Worm (Caenorhabditis elegans) whole organism, L4 larva: Measurements from ENCODE around the gene mlp-1.

ENCODE experiments used
- D1046.2 ChIP-seq: fragments of 200-800 bp; sonication (Bioruptor generic); IDR thresholded peaks from 2 replicates; pipeline ENCODE4 v1.3.6; 2022; ENCODE audit warnings: missing genetic modification characterization, missing compliant biosample characterization
- Y105C5A.15 ChIP-seq: fragments of 200-800 bp; sonication (Bioruptor generic); IDR thresholded peaks from 2 replicates; pipeline ENCODE4 v1.3.6; 2022; ENCODE audit warnings: missing genetic modification characterization, missing compliant biosample characterization
- Y48G9A.11 ChIP-seq: fragments of 200-800 bp; sonication (Bioruptor generic); IDR thresholded peaks from 2 replicates; pipeline ENCODE4 v1.3.6; 2022; ENCODE audit warnings: missing genetic modification reagents, missing genetic modification characterization, missing compliant biosample characterization
- Y5F2A.4 ChIP-seq: fragments of 200-800 bp; sonication (Bioruptor generic); optimal IDR thresholded peaks from 2 replicates; lab custom pipeline; 2018; ENCODE audit warnings: mild to moderate bottlenecking, missing genetic modification characterization, missing compliant biosample characterization
- aha-1 ChIP-seq: fragments of 150-350 bp; peaks from one replicate; lab custom pipeline; 2014; ENCODE audit warnings: missing biosample characterization, missing genetic modification characterization
- aly-2 ChIP-seq: sonication (generic microtip); optimal IDR thresholded peaks from 2 replicates; lab custom pipeline; 2018; ENCODE audit warnings: missing biosample characterization, missing genetic modification characterization
- ceh-44 ChIP-seq: fragments of 200-800 bp; sonication (Bioruptor generic); IDR thresholded peaks from 2 replicates; pipeline ENCODE4 v1.3.6; 2022; ENCODE audit warnings: missing genetic modification reagents, missing genetic modification characterization, missing compliant biosample characterization
- ceh-62 ChIP-seq: sonication (generic microtip); optimal IDR thresholded peaks from 2 replicates; lab custom pipeline; 2017; ENCODE audit warnings: missing biosample characterization, missing genetic modification characterization
- ces-1 ChIP-seq: fragments of 150-350 bp; sonication (generic microtip); optimal IDR thresholded peaks from 4 replicates; lab custom pipeline; 2014; ENCODE audit warnings: missing biosample characterization, missing genetic modification reagents, missing genetic modification characterization
- daf-16 ChIP-seq, 3 experiments: sonication (generic microtip); optimal IDR thresholded peaks; 2 replicates each; lab custom pipeline; 2016 to 2017; ENCODE audit warnings: missing genetic modification characterization in 3 of 3, missing genetic modification reagents in 3 of 3, mild to moderate bottlenecking in 2 of 3, missing compliant biosample characterization in 2 of 3, missing biosample characterization in 1 of 3, moderate library complexity in 1 of 3
- daf-19 ChIP-seq: fragments of 200-800 bp; sonication (Bioruptor generic); conservative IDR thresholded peaks from 2 replicates; pipeline ENCODE4 v1.3.6; 2022; ENCODE audit warnings: missing genetic modification characterization, missing compliant biosample characterization
- dmd-8 ChIP-seq: fragments of 200-800 bp; sonication (Bioruptor generic); IDR thresholded peaks from 2 replicates; pipeline ENCODE4 v1.3.6; 2022; ENCODE audit warnings: missing genetic modification characterization, missing compliant biosample characterization
- dpl-1 ChIP-seq: fragments of 150-350 bp; optimal IDR thresholded peaks from 2 replicates; lab custom pipeline; 2014; ENCODE audit warnings: missing biosample characterization, missing genetic modification reagents, missing genetic modification characterization
- dve-1 ChIP-seq: sonication (generic microtip); optimal IDR thresholded peaks from 2 replicates; lab custom pipeline; 2017; ENCODE audit warnings: antibody characterized with exemption, mild to moderate bottlenecking, missing genetic modification characterization, missing compliant biosample characterization; ENCODE audit not compliant: insufficient read depth
- egl-43 ChIP-seq: fragments of 200-800 bp; sonication (Bioruptor generic); IDR thresholded peaks from 2 replicates; pipeline ENCODE4 v1.3.6; 2022; ENCODE audit warnings: missing genetic modification reagents, missing genetic modification characterization, missing compliant biosample characterization
- hlh-30 ChIP-seq: sonication (generic microtip); optimal IDR thresholded peaks from 2 replicates; lab custom pipeline; 2017; ENCODE audit warnings: antibody characterized with exemption, mild to moderate bottlenecking, missing genetic modification characterization, missing compliant biosample characterization; ENCODE audit not compliant: insufficient read depth
- lim-7 ChIP-seq: fragments of 200-800 bp; sonication (Bioruptor generic); IDR thresholded peaks from 2 replicates; pipeline ENCODE4 v1.3.6; 2022; ENCODE audit warnings: missing genetic modification characterization, missing compliant biosample characterization
- lin-13 ChIP-seq: fragments of 150-350 bp; optimal IDR thresholded peaks from 2 replicates; lab custom pipeline; 2014; ENCODE audit warnings: missing biosample characterization, missing genetic modification reagents, missing genetic modification characterization
- lin-29 ChIP-seq: fragments of 200-800 bp; sonication (Bioruptor generic); IDR thresholded peaks from 2 replicates; pipeline ENCODE4 v1.3.6; 2022; ENCODE audit warnings: missing genetic modification reagents, missing genetic modification characterization, missing compliant biosample characterization
- lin-38 ChIP-seq: fragments of 200-800 bp; sonication (Bioruptor generic); IDR thresholded peaks from 2 replicates; pipeline ENCODE4 v1.3.6; 2022; ENCODE audit warnings: missing genetic modification reagents, missing genetic modification characterization, missing compliant biosample characterization
- lin-39 ChIP-seq: fragments of 150-350 bp; optimal IDR thresholded peaks from 2 replicates; lab custom pipeline; 2014; ENCODE audit warnings: missing biosample characterization, missing genetic modification reagents, missing genetic modification characterization
- madf-5 ChIP-seq, 2 experiments: fragments of 200-800 bp; sonication (Bioruptor generic); IDR thresholded peaks; 2 replicates each; pipeline ENCODE4 v1.3.6; 2022; ENCODE audit warnings: missing compliant biosample characterization in 2 of 2, missing genetic modification characterization in 2 of 2
- madf-9 ChIP-seq: fragments of 200-800 bp; sonication (Bioruptor generic); conservative IDR thresholded peaks from 2 replicates; pipeline ENCODE4 v1.3.6; 2022; ENCODE audit warnings: missing genetic modification reagents, missing genetic modification characterization, missing compliant biosample characterization
- mep-1 ChIP-seq: fragments of 150-350 bp; sonication (generic microtip); optimal IDR thresholded peaks from 3 replicates; lab custom pipeline; 2014; ENCODE audit warnings: missing biosample characterization, missing genetic modification characterization
- mes-2 ChIP-seq: sonication (generic microtip); optimal IDR thresholded peaks from 2 replicates; lab custom pipeline; 2016; ENCODE audit warnings: missing genotype, mild to moderate bottlenecking, missing genetic modification characterization, missing compliant biosample characterization; ENCODE audit not compliant: poor library complexity, severe bottlenecking
- nhr-102 ChIP-seq: sonication (generic microtip); optimal IDR thresholded peaks from 2 replicates; lab custom pipeline; 2016; ENCODE audit warnings: mild to moderate bottlenecking, missing genetic modification characterization, moderate library complexity, missing compliant biosample characterization
- nhr-111 ChIP-seq: fragments of 200-800 bp; sonication (Bioruptor generic); optimal IDR thresholded peaks from 2 replicates; lab custom pipeline; 2018; ENCODE audit warnings: mild to moderate bottlenecking, missing genetic modification characterization, missing compliant biosample characterization
- nhr-25 ChIP-seq: sonication (generic microtip); optimal IDR thresholded peaks from 2 replicates; lab custom pipeline; 2017; ENCODE audit warnings: missing genetic modification characterization, mild to moderate bottlenecking, missing compliant biosample characterization, antibody characterized with exemption, moderate library complexity, borderline replicate concordance; ENCODE audit not compliant: insufficient read depth
- nhr-28 ChIP-seq: fragments of 150-350 bp; optimal IDR thresholded peaks from 2 replicates; lab custom pipeline; 2014; ENCODE audit warnings: missing biosample characterization, missing genetic modification characterization
- nhr-42 ChIP-seq: fragments of 200-800 bp; sonication (Bioruptor generic); IDR thresholded peaks from 2 replicates; pipeline ENCODE4 v1.3.6; 2022; ENCODE audit warnings: missing genetic modification characterization, missing compliant biosample characterization
- nhr-48 ChIP-seq: sonication (generic microtip); optimal IDR thresholded peaks from 2 replicates; lab custom pipeline; 2016; ENCODE audit warnings: mild to moderate bottlenecking, missing genetic modification characterization, missing compliant biosample characterization
- nhr-6 ChIP-seq: fragments of 150-350 bp; optimal IDR thresholded peaks from 2 replicates; lab custom pipeline; 2014; ENCODE audit warnings: missing biosample characterization, missing genetic modification characterization
- nhr-77 ChIP-seq: fragments of 150-350 bp; optimal IDR thresholded peaks from 2 replicates; lab custom pipeline; 2014; ENCODE audit warnings: missing biosample characterization, missing genetic modification characterization
- pha-4 ChIP-seq, 2 experiments: fragments of 150-350 bp in 1 of 2; fragments of 200-800 bp in 1 of 2; sonication (Bioruptor generic) in 1 of 2; IDR thresholded peaks in 1 of 2; optimal IDR thresholded peaks in 1 of 2; 2 replicates each; pipeline versions ENCODE4 v1.3.6 to Lab custom; 2014 to 2022; ENCODE audit warnings: missing genetic modification characterization in 2 of 2, missing genetic modification reagents in 2 of 2, missing biosample characterization in 1 of 2, missing compliant biosample characterization in 1 of 2
- php-3 ChIP-seq: fragments of 200-800 bp; sonication (Bioruptor generic); IDR thresholded peaks from 2 replicates; pipeline ENCODE4 v1.3.6; 2022; ENCODE audit warnings: missing genetic modification reagents, missing genetic modification characterization, missing compliant biosample characterization
- pqm-1 ChIP-seq: sonication (generic microtip); optimal IDR thresholded peaks from 2 replicates; lab custom pipeline; 2017; ENCODE audit warnings: missing biosample characterization, missing genetic modification characterization
- sdz-12 ChIP-seq: fragments of 200-800 bp; sonication (Bioruptor generic); optimal IDR thresholded peaks from 2 replicates; lab custom pipeline; 2018; ENCODE audit warnings: mild to moderate bottlenecking, missing genetic modification characterization, missing compliant biosample characterization
- skn-1 ChIP-seq: fragments of 150-350 bp; optimal IDR thresholded peaks from 2 replicates; lab custom pipeline; 2014; ENCODE audit warnings: missing biosample characterization, missing genetic modification characterization
- spr-1 ChIP-seq: sonication (generic microtip); optimal IDR thresholded peaks from 2 replicates; lab custom pipeline; 2016; ENCODE audit warnings: mild to moderate bottlenecking, missing genetic modification characterization, missing compliant biosample characterization
- tra-1 ChIP-seq: fragments of 200-800 bp; sonication (Bioruptor generic); IDR thresholded peaks from 2 replicates; pipeline ENCODE4 v1.3.6; 2022; ENCODE audit warnings: missing genetic modification reagents, missing genetic modification characterization, missing compliant biosample characterization
- unc-130 ChIP-seq: sonication (generic microtip); optimal IDR thresholded peaks from 2 replicates; lab custom pipeline; 2016; ENCODE audit warnings: missing genetic modification reagents, missing genetic modification characterization, missing compliant biosample characterization
- vab-7 ChIP-seq: fragments of 200-800 bp; sonication (Bioruptor generic); IDR thresholded peaks from 2 replicates; pipeline ENCODE4 v1.3.6; 2022; ENCODE audit warnings: missing genetic modification reagents, missing genetic modification characterization, missing compliant biosample characterization
- zag-1 ChIP-seq: fragments of 150-350 bp; optimal IDR thresholded peaks from 2 replicates; lab custom pipeline; 2014; ENCODE audit warnings: missing biosample characterization, missing genetic modification characterization
- zfp-2 ChIP-seq: sonication (generic microtip); optimal IDR thresholded peaks from 2 replicates; lab custom pipeline; 2016; ENCODE audit warnings: mild to moderate bottlenecking, missing genetic modification characterization, missing compliant biosample characterization
- zip-11 ChIP-seq: fragments of 200-800 bp; sonication (Bioruptor generic); IDR thresholded peaks from 2 replicates; pipeline ENCODE4 v1.3.6; 2022; ENCODE audit warnings: missing genetic modification characterization, missing compliant biosample characterization
- zip-2 ChIP-seq: fragments of 150-350 bp; optimal IDR thresholded peaks from 2 replicates; lab custom pipeline; 2014; ENCODE audit warnings: missing biosample characterization, missing genetic modification characterization
- ztf-11 ChIP-seq: fragments of 150-350 bp; optimal IDR thresholded peaks from 2 replicates; lab custom pipeline; 2014; ENCODE audit warnings: missing biosample characterization, missing genetic modification characterization
- ztf-7 ChIP-seq: fragments of 150-350 bp; optimal IDR thresholded peaks from 2 replicates; lab custom pipeline; 2014; ENCODE audit warnings: missing biosample characterization, missing genetic modification characterization

The mlp-1 gene

ce11 chrIII:5943368-5944180, 31.3 kb downstream of the mlp-1 start (continued):
- peak; percentile 67 for TF ChIP-seq nhr-42 (GFP tag; lab: Robert Waterston, UW)
- TF ChIP-seq pha-4 (GFP tag; IDR thresholded peaks at IDR 0.05; lab: Robert Waterston, UW), result peak; percentile 48; the same call in 1 of the 2 replicates
- TF ChIP-seq pha-4 (tag; optimal IDR thresholded peaks at IDR 0.05; lab: Kevin White, UChicago), result peak; percentile 31
- TF ChIP-seq nhr-6 (tag; lab: Kevin White, UChicago), result no peak
- peak; percentile 70 for TF ChIP-seq lin-38 (GFP tag; lab: Robert Waterston, UW)
- TF ChIP-seq D1046.2 (GFP tag; lab: Robert Waterston, UW), result no peak
- no peak for TF ChIP-seq zag-1 (tag; lab: Kevin White, UChicago)
- TF ChIP-seq ceh-44 (GFP tag; lab: Robert Waterston, UW), result no peak
- no peak for TF ChIP-seq ceh-62 (tag; lab: Kevin White, UChicago)
- TF ChIP-seq zip-11 (GFP tag; lab: Robert Waterston, UW), result no peak
- TF ChIP-seq nhr-48 (tag; lab: Kevin White, UChicago), result peak; percentile 11
- TF ChIP-seq unc-130 (GFP tag; lab: Kevin White, UChicago), result peak; percentile 53
- TF ChIP-seq php-3, result 0 out of 2 replicates have a peak, but pooled peaks have one; percentile 42
- TF ChIP-seq Y5F2A.4 (GFP tag; lab: Kevin White, UChicago), result peak; percentile 39
- TF ChIP-seq lin-29 (GFP tag; lab: Robert Waterston, UW), result no peak
- no peak for TF ChIP-seq skn-1 (tag; lab: Kevin White, UChicago)
- TF ChIP-seq ztf-7, result no peak
- TF ChIP-seq dpl-1 (GFP tag; lab: Kevin White, UChicago), result peak; percentile 2
- peak; percentile 55; the same call in 1 of the 2 replicates for TF ChIP-seq daf-19 (GFP tag; lab: Robert Waterston, UW)
- peak; percentile 31 to 52 for TF ChIP-seq daf-16 (GFP tag; optimal IDR thresholded peaks at IDR 0.05; lab: Kevin White, UChicago)
- TF ChIP-seq daf-16 (tag; optimal IDR thresholded peaks at IDR 0.05; lab: Kevin White, UChicago), result peak; percentile 54
- TF ChIP-seq egl-43, result no peak
- no peak for TF ChIP-seq sdz-12 (GFP tag; lab: Kevin White, UChicago)
- TF ChIP-seq lim-7 (GFP tag; lab: Robert Waterston, UW), result peak; percentile 66
- TF ChIP-seq ztf-11 (tag; lab: Kevin White, UChicago), result no peak
- no peak for TF ChIP-seq tra-1 (GFP tag; lab: Robert Waterston, UW)
- TF ChIP-seq madf-9, result no peak; the same call in 1 of the 2 replicates
- TF ChIP-seq vab-7 (GFP tag; lab: Robert Waterston, UW), result 0 out of 2 replicates have a peak, but pooled peaks have one; percentile 12
- TF ChIP-seq madf-5 (GFP tag; IDR thresholded peaks at IDR 0.05; lab: Robert Waterston, UW), result no peak; a peak in 1 of 4 replicates
- peak; percentile 55 for TF ChIP-seq aly-2 (tag; lab: Kevin White, UChicago)
- peak; percentile 95 for TF ChIP-seq mep-1
- peak; percentile 96 for TF ChIP-seq nhr-77 (tag; lab: Kevin White, UChicago)
- peak; percentile 82 for TF ChIP-seq dve-1 (tag; lab: Kevin White, UChicago)
- peak; percentile 87 for TF ChIP-seq aha-1 (tag; lab: Kevin White, UChicago)
- peak; percentile 31 for TF ChIP-seq nhr-111 (GFP tag; lab: Kevin White, UChicago)
- TF ChIP-seq mes-2 (tag; lab: Kevin White, UChicago), result peak; percentile 64
- TF ChIP-seq nhr-25 (tag; lab: Kevin White, UChicago), result no peak
- no peak for TF ChIP-seq dmd-8 (GFP tag; lab: Robert Waterston, UW)
- no peak for TF ChIP-seq nhr-28
- peak; percentile 25 for TF ChIP-seq Y48G9A.11 (GFP tag; lab: Robert Waterston, UW)
- TF ChIP-seq spr-1 (tag; lab: Kevin White, UChicago), result peak; percentile 46
- TF ChIP-seq pqm-1, result no peak
- peak; percentile 80 for TF ChIP-seq zip-2 (tag; lab: Kevin White, UChicago)
- no peak for TF ChIP-seq Y105C5A.15 (GFP tag; lab: Robert Waterston, UW)
- TF ChIP-seq hlh-30 (tag; lab: Kevin White, UChicago), result peak; percentile 35
- TF ChIP-seq zfp-2 (tag; lab: Kevin White, UChicago), result no peak
- TF ChIP-seq ces-1 (GFP tag; lab: Kevin White, UChicago), result no peak
- no peak for TF ChIP-seq lin-39
- TF ChIP-seq nhr-102 (tag; lab: Kevin White, UChicago), result peak; percentile 91
- peak; percentile 79 for TF ChIP-seq lin-13 (GFP tag; lab: Kevin White, UChicago)
